Worm (Caenorhabditis elegans): ENCODE data around the gene F14D2.7.
A peak's percentile ranks its signal among the peaks of the same experiment; 100 is the strongest.

F14D2.7 gene

DNA sequence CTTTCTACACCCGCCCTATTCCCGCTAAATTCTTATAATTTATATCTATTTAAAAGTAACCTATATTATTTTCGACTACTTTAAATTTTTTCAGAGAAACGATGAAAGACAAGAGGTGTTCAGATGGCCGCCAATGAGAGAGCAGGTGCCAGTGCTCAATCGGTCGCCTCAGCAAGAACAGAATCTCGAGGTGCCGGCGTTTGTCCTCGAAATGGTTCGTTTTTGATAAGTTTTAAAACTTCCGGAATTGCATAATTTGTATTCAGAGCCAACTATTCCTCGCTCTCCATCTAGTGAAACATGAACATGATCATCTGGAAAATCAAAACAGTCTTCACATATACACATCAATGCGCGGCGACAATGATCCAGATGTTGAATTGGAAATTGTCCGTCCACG, 32.6 kb upstream of the F14D2.7 start, which contains the start of gene bath-23:
Gene bath-23 (plus strand): TSS at position 301 of the 400 bp plus-strand sequence.
- no peak for TF ChIP-seq T22C8.4 (GFP tag; IDR thresholded peaks at IDR 0.05)
- TF ChIP-seq cog-1 (tag; optimal IDR thresholded peaks at IDR 0.05): no peak
- no peak for TF ChIP-seq ref-1 (GFP tag; conservative IDR thresholded peaks at IDR 0.05)
- TF ChIP-seq ztf-23 (GFP tag; IDR thresholded peaks at IDR 0.05): no peak
- TF ChIP-seq klf-2 (GFP tag; conservative IDR thresholded peaks at IDR 0.05): no peak
- TF ChIP-seq med-1 (GFP tag; optimal IDR thresholded peaks at IDR 0.05; ENCODE audit: insufficient read depth): no peak
- TF ChIP-seq flt-1 (GFP tag; IDR thresholded peaks at IDR 0.05): no peak
- TF ChIP-seq tab-1 (GFP tag; IDR thresholded peaks at IDR 0.05): no peak
- TF ChIP-seq ztf-29 (GFP tag; IDR thresholded peaks at IDR 0.05): no peak

DNA sequence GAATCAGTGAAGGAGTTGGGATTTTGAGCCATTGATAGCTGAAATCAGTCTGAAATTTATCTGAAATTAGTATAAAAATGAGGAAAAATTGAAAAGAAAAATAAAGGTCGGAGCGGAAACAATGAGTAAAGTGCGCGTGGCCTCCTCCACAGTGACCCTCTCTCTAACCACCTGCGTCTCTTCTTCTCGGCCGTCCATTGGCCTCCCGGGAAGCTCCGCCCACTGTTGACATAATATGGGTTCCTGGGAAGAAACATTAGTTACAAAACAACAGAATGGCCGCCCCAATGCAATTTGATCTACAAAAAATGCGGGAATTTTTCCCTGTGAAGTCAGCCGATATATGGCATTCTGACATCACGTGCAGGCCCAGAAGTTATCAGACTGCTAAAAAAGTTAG, 31.6 kb upstream of the F14D2.7 start, which contains the start of gene Y49F6C.8:
Gene Y49F6C.8 (minus strand): TSS at position 51 of the 400 bp plus-strand sequence.
- TF ChIP-seq T22C8.4 (GFP tag; IDR thresholded peaks at IDR 0.05) (no peak), med-1 (GFP tag; optimal IDR thresholded peaks at IDR 0.05; ENCODE audit: insufficient read depth) (no peak), ref-1 (GFP tag; conservative IDR thresholded peaks at IDR 0.05) (no peak)

DNA sequence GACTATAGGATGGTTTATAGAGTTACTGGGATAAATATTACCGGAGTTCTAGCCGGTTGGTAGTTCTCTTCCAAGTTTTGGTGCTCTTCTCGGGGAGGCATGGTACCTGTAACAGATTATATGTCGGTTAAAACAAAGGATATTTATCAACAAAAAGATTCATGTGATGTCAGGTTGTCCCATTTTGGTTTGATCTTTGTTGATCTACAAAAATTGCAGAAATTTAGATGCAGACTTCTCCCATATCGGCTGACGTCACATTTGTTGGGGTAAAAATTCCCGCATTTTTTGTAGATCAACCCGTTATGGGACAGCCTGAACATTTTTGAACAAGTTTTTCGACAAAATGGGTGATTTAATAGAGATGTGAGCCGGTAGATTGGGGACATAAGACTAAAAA, 29.6 kb upstream of the F14D2.7 start, which contains the start of gene Y49F6C.7:
Gene Y49F6C.7 (minus strand): TSS at position 101 of the 400 bp plus-strand sequence.
- TF ChIP-seq med-1 (GFP tag; optimal IDR thresholded peaks at IDR 0.05; ENCODE audit: insufficient read depth): no peak

DNA sequence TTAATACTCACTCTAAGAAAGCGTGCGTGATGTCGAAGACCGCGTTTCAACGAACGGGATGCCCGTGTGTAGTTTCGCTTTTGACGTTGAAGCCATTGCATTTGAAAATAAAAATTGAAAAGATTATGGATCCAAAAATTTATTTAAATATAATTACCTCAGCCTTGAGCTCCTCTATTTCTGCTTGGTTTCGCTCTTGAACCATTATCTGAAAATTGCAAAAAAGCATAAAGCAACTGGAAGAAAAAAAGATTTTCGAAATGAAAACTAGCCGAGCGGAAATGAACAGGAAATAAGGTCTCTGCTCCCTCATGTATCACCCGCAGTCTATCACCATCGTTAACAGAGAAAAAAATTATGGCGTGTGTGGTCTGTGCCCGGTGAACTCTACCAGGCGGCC, 28.6 kb upstream of the F14D2.7 start, which contains the start of gene Y49F6C.6:
Gene Y49F6C.6 (minus strand): TSS at position 101 of the 400 bp plus-strand sequence.
- TF ChIP-seq ztf-23 (GFP tag; IDR thresholded peaks at IDR 0.05) (no peak), tab-1 (GFP tag; IDR thresholded peaks at IDR 0.05) (no peak), med-1 (GFP tag; optimal IDR thresholded peaks at IDR 0.05; ENCODE audit: insufficient read depth) (no peak), ztf-29 (GFP tag; IDR thresholded peaks at IDR 0.05) (no peak), flt-1 (GFP tag; IDR thresholded peaks at IDR 0.05) (no peak), cog-1 (tag; optimal IDR thresholded peaks at IDR 0.05) (no peak), ref-1 (GFP tag; conservative IDR thresholded peaks at IDR 0.05) (no peak), T22C8.4 (GFP tag; IDR thresholded peaks at IDR 0.05) (no peak), klf-2 (GFP tag; conservative IDR thresholded peaks at IDR 0.05) (no peak)

DNA sequence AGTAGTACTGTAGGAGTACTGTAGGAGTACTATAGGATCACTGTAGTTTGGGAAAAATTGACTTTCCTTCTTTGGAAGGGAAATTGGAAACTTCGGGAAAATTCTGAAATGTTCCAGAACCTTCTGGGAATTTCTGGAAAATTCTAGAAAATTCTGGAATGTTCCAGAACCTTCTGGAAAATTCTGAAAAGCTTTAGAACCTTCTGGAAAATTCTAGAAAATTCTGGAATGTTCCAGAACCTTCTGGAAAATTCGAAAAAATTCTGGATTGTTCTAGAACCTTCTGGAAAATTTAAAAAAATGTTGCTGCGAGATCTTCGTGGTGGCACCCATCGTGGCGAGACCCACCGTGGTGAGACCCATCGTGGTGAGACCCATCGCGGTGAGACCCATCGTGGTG, 27.1 kb upstream of the F14D2.7 start:
- TF ChIP-seq flt-1 (GFP tag; IDR thresholded peaks at IDR 0.05): peak; percentile 11; the same call in 1 of the 2 replicates

DNA sequence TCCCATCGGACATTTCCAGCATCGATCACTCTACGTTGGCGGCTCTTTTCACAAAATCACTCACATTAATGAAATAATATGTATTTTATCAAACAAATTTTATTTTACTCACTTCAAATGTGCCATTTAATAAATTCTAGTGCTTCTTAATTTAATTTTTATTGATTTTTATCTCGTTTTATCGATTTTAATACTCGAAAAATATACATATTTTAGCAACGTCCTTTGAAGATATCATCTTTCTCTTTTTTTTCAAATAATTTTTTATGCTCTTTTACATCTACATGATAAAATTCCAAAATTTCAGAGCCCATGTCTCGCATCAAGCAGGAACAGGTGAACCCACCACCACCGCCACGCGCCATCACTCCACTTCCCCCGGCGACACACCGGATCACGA, 20.4 kb upstream of the F14D2.7 start, which contains the start of the genes lido-14 and bath-27:
Gene lido-14 (plus strand): TSS at position 301 of the 400 bp plus-strand sequence.
Gene bath-27 (plus strand): TSS at position 306 of the 400 bp plus-strand sequence.
- no peak for TF ChIP-seq flt-1 (GFP tag; IDR thresholded peaks at IDR 0.05)
- no peak for TF ChIP-seq ztf-29 (GFP tag; IDR thresholded peaks at IDR 0.05)
- TF ChIP-seq ref-1 (GFP tag; conservative IDR thresholded peaks at IDR 0.05): no peak
- TF ChIP-seq tab-1 (GFP tag; IDR thresholded peaks at IDR 0.05): no peak
- no peak for TF ChIP-seq ztf-23 (GFP tag; IDR thresholded peaks at IDR 0.05)
- no peak for TF ChIP-seq med-1 (GFP tag; optimal IDR thresholded peaks at IDR 0.05; ENCODE audit: insufficient read depth)
- no peak for TF ChIP-seq cog-1 (tag; optimal IDR thresholded peaks at IDR 0.05)
- no peak for TF ChIP-seq klf-2 (GFP tag; conservative IDR thresholded peaks at IDR 0.05)
- TF ChIP-seq T22C8.4 (GFP tag; IDR thresholded peaks at IDR 0.05): no peak

DNA sequence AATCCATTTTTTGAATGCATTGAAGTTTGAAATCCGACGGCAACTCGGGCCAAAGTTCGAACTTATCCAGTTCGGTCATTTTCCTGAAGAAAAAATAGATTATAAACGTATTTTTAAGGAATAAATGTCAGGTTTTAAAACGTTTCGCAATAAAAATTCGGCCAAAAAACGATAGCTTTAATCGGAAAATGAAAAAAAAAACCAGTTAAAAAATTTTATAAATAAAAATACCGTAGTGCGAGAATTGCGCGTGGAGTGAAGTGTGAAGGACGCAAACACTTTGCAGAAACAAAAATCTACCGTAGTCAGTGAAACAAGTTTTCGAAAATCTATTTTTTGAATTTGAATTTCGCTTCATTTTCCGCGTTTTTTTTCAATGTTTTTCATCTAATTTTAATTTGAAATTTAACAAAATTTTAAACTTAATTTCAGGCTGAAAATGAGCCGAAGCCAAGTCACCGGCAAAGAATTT, 11.4 kb upstream of the F14D2.7 start, which contains the start of gene F14D2.8:
Gene F14D2.8 (minus strand): TSS at position 51 of the 472 bp plus-strand sequence.
- TF ChIP-seq klf-2 (GFP tag; conservative IDR thresholded peaks at IDR 0.05) (no peak), ztf-29 (GFP tag; IDR thresholded peaks at IDR 0.05) (no peak), ztf-23 (GFP tag; IDR thresholded peaks at IDR 0.05) (no peak), tab-1 (GFP tag; IDR thresholded peaks at IDR 0.05) (no peak), flt-1 (GFP tag; IDR thresholded peaks at IDR 0.05) (no peak), T22C8.4 (GFP tag; IDR thresholded peaks at IDR 0.05) (no peak), ref-1 (GFP tag; conservative IDR thresholded peaks at IDR 0.05) (no peak), med-1 (GFP tag; optimal IDR thresholded peaks at IDR 0.05; ENCODE audit: insufficient read depth) (no peak), cog-1 (tag; optimal IDR thresholded peaks at IDR 0.05) (no peak)

DNA sequence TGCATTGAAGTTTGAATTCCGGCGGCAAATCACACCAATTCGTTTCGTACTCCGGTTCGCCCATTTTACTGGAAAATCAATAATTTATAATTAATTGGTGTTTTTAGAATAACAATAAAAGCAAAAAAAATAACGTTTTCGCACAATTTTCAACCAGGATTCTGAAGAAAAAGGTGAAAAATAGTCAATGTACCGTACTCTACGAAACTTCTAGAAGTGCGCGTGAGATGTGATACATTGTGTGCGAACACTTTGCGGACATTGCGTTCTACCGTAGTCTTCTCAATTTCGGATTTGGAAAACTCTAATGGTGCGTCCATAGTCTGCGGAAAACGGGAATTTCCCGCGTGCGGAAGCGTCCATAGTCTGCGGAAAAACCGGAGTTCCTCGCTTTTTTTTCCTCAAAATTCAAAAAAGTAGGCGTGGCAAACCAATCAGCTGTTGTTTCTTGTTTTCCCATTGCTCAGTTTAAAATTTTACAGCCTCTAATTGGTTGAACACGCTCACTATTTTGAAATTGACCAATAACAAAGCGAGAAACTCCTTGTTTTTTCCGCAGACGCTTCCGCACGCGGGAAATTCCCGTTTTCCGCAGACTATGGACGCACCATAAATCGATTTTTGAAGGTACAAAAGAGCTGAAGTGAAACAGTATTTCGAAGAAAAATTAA, 9.6 kb upstream of the F14D2.7 start, which contains the start of the genes F14D2.14 and bath-29:
Gene F14D2.14 (minus strand): TSS at position 51 of the 671 bp plus-strand sequence.
Gene bath-29 (plus strand): TSS at position 621 of the 671 bp plus-strand sequence.
- TF ChIP-seq med-1 (GFP tag; optimal IDR thresholded peaks at IDR 0.05; ENCODE audit: insufficient read depth) (no peak), cog-1 (tag; optimal IDR thresholded peaks at IDR 0.05) (no peak), tab-1 (GFP tag; IDR thresholded peaks at IDR 0.05) (no peak), flt-1 (GFP tag; IDR thresholded peaks at IDR 0.05) (no peak), ref-1 (GFP tag; conservative IDR thresholded peaks at IDR 0.05) (no peak), ztf-29 (GFP tag; IDR thresholded peaks at IDR 0.05) (no peak), klf-2 (GFP tag; conservative IDR thresholded peaks at IDR 0.05) (no peak), ztf-23 (GFP tag; IDR thresholded peaks at IDR 0.05) (no peak), T22C8.4 (GFP tag; IDR thresholded peaks at IDR 0.05) (no peak)

DNA sequence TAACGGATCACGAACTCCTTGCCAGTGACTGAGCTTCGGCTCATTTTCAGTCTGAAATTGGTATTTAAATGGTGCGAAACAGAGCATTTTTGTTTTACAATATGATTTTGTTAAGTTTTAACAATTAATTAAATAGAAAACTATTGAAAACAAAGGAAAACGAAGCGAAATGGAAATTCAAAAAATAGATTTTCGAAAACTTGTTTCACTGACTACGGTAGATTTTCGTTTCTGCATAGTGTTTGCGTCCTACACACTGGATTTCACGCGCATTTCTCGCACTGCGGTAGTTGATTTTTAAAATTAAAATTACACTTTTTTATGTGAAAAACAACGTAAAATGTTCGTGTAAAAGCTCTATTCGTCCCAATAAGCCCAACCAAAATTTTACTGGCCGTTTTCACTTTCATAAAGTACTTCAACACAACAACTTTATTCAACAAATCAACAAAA, 7.9 kb upstream of the F14D2.7 start, which contains the start of gene bath-30:
Gene bath-30 (minus strand): TSS at position 51 of the 453 bp plus-strand sequence.
- TF ChIP-seq tab-1 (GFP tag; IDR thresholded peaks at IDR 0.05) (no peak), flt-1 (GFP tag; IDR thresholded peaks at IDR 0.05) (no peak), klf-2 (GFP tag; conservative IDR thresholded peaks at IDR 0.05) (no peak), med-1 (GFP tag; optimal IDR thresholded peaks at IDR 0.05; ENCODE audit: insufficient read depth) (no peak), ztf-23 (GFP tag; IDR thresholded peaks at IDR 0.05) (no peak), ztf-29 (GFP tag; IDR thresholded peaks at IDR 0.05) (no peak), T22C8.4 (GFP tag; IDR thresholded peaks at IDR 0.05) (no peak), ref-1 (GFP tag; conservative IDR thresholded peaks at IDR 0.05) (no peak), cog-1 (tag; optimal IDR thresholded peaks at IDR 0.05) (no peak)

All from whole organism, midembryonic.